Worm (Caenorhabditis elegans) whole organism, midembryonic: Measurements from ENCODE around the gene unc-8.

Source experiments
- T22C8.4 ChIP-seq: fragments of 200-800 bp; sonication (Bioruptor generic); IDR thresholded peaks from 2 replicates; pipeline ENCODE4 v1.3.6; 2022; ENCODE audit warnings: missing genetic modification characterization, missing compliant biosample characterization
- cog-1 ChIP-seq: sonication (generic microtip); optimal IDR thresholded peaks from 2 replicates; lab custom pipeline; 2016; ENCODE audit warnings: missing genetic modification characterization, missing compliant biosample characterization
- flt-1 ChIP-seq: fragments of 200-800 bp; sonication (Bioruptor generic); IDR thresholded peaks from 2 replicates; pipeline ENCODE4 v1.3.6; 2022; ENCODE audit warnings: missing genetic modification characterization, missing compliant biosample characterization
- klf-2 ChIP-seq: fragments of 200-800 bp; sonication (Bioruptor generic); conservative IDR thresholded peaks from 2 replicates; pipeline ENCODE4 v1.3.6; 2022; ENCODE audit warnings: missing genetic modification reagents, missing genetic modification characterization, missing compliant biosample characterization
- med-1 ChIP-seq: sonication (generic microtip); optimal IDR thresholded peaks from 2 replicates; lab custom pipeline; 2017; ENCODE audit warnings: missing genetic modification characterization, mild to moderate bottlenecking, missing compliant biosample characterization, antibody characterized with exemption, missing genetic modification reagents; ENCODE audit not compliant: insufficient read depth
- ref-1 ChIP-seq: fragments of 200-800 bp; sonication (Bioruptor generic); conservative IDR thresholded peaks from 2 replicates; pipeline ENCODE4 v1.3.6; 2022; ENCODE audit warnings: missing genetic modification reagents, missing genetic modification characterization, missing compliant biosample characterization
- tab-1 ChIP-seq: fragments of 200-800 bp; sonication (Bioruptor generic); IDR thresholded peaks from 2 replicates; pipeline ENCODE4 v1.3.6; 2022; ENCODE audit warnings: missing genetic modification characterization, missing compliant biosample characterization
- ztf-23 ChIP-seq: fragments of 200-800 bp; sonication (Bioruptor generic); IDR thresholded peaks from 2 replicates; pipeline ENCODE4 v1.3.6; 2022; ENCODE audit warnings: missing genetic modification reagents, missing genetic modification characterization, missing compliant biosample characterization
- ztf-29 ChIP-seq: fragments of 200-800 bp; sonication (Bioruptor generic); IDR thresholded peaks from 2 replicates; pipeline ENCODE4 v1.3.6; 2022; ENCODE audit warnings: missing genetic modification reagents, missing genetic modification characterization, missing compliant biosample characterization

unc-8 gene

ce11 chrIV:7159586-7159985 lies 37.4 kb upstream of the unc-8 start:
- TF ChIP-seq ref-1 (GFP tag; lab: Robert Waterston, UW) (no peak), T22C8.4 (GFP tag; lab: Robert Waterston, UW) (no peak), tab-1 (GFP tag; lab: Robert Waterston, UW) (no peak), ztf-23 (no peak), ztf-29 (GFP tag; lab: Robert Waterston, UW) (no peak), flt-1 (GFP tag; lab: Robert Waterston, UW) (no peak), med-1 (no peak), klf-2 (GFP tag; lab: Robert Waterston, UW) (no peak), cog-1 (no peak)

DNA sequence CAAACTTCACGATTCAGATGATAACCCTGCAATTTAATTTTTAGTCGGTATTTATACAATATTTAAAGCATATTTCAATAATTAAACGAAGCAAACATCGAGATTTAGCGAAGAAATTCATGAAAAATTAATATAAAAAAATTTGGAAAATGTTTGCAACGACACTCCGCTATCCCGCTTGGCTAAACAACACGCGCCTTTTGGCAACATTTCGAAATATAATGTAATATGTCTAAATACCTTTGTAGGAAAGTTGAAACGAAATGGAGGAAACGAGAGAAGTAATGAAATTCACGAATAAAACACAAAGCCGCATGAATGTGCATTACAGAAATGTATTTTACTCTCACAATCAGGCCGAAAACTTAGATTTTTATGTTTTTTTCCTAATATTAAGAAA lies 31.2 kb upstream of the unc-8 start, which contains the start of gene rpc-1:
TSS of gene rpc-1 (minus strand) at position 26 of the 400 bp plus-strand sequence.
- TF ChIP-seq flt-1 (GFP tag; lab: Robert Waterston, UW) = no peak

ce11 chrIV:7166553-7166952 lies 30.4 kb upstream of the unc-8 start, which contains the start of gene C42D4.18:
Gene C42D4.18, plus strand, starts transcription at chrIV:7166783.
- no peak for TF ChIP-seq med-1
- TF ChIP-seq cog-1 = no peak
- TF ChIP-seq T22C8.4 (GFP tag; lab: Robert Waterston, UW) = no peak
- no peak for TF ChIP-seq klf-2 (GFP tag; lab: Robert Waterston, UW)
- no peak for TF ChIP-seq tab-1 (GFP tag; lab: Robert Waterston, UW)
- TF ChIP-seq ref-1 (GFP tag; lab: Robert Waterston, UW) = no peak
- no peak for TF ChIP-seq ztf-23
- no peak for TF ChIP-seq ztf-29 (GFP tag; lab: Robert Waterston, UW)
- TF ChIP-seq flt-1 (GFP tag; lab: Robert Waterston, UW) = no peak

DNA sequence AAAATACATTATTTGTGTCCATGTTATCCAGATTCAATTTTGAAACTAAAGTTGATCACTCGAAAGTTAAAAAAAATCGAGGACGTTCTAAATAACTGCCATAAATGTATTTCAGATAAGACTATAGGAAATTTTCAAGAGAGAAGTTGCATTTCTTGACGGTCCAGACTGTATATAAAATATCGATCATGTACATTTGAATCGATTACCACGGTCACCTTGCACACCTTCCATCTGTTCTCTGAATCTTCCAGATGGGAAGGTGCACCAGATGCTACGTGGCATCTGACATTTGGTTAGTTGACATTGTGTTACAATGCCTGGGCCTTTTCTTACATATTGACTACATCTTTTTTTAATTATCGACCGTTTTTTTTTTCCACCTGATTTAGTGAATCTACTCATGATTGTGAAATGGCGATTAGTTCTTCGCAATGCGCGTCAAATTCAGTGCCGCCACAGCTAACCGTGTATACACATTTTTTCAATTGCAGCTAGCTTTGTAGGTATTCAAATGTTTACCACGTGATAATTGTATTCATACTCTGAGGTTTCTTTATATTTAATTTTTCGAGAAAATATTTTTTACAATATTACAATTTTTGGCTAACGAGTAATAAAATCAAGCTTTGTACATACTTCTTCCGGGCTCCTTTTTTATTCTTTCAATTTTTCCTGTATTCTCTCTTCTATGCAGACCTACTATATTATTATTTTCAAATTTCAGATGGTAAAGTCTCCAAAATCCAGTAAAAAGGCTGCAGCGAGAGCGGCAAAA lies 28.8 kb upstream of the unc-8 start, which contains the start of gene skr-16:
TSS of gene skr-16 (plus strand) at position 728 of the 778 bp plus-strand sequence.
- TF ChIP-seq ztf-23 = no peak
- no peak for TF ChIP-seq ref-1 (GFP tag; lab: Robert Waterston, UW)
- no peak for TF ChIP-seq cog-1
- TF ChIP-seq ztf-29 (GFP tag; lab: Robert Waterston, UW) = no peak
- no peak for TF ChIP-seq med-1
- no peak for TF ChIP-seq tab-1 (GFP tag; lab: Robert Waterston, UW)
- no peak for TF ChIP-seq klf-2 (GFP tag; lab: Robert Waterston, UW)
- no peak for TF ChIP-seq flt-1 (GFP tag; lab: Robert Waterston, UW)
- TF ChIP-seq T22C8.4 (GFP tag; lab: Robert Waterston, UW) = no peak

DNA sequence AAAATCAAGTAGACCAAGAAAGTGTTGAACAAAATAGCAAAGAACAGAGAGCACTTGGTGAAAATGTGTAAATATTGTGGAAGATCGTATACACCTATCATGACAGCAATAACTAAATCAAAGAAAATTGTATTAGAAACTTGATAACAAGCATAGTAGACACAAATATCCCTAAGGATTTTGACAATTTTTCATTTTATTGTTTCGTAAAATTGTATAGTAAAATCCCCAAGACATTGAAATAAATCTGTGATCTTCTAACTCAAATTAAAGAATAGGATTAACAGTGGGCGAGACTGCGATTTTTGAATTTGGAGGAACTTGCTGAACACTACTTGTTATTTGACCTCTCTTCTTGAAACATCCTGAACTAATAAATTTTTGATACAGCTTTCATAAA lies 25.7 kb upstream of the unc-8 start, which contains the start of gene str-220:
TSS of gene str-220 (minus strand) at position 101 of the 400 bp plus-strand sequence.
- TF ChIP-seq flt-1 (GFP tag; lab: Robert Waterston, UW) = no peak
- TF ChIP-seq med-1 = no peak
- TF ChIP-seq ztf-23 = no peak
- TF ChIP-seq klf-2 (GFP tag; lab: Robert Waterston, UW) = no peak
- no peak for TF ChIP-seq cog-1
- no peak for TF ChIP-seq ztf-29 (GFP tag; lab: Robert Waterston, UW)
- no peak for TF ChIP-seq tab-1 (GFP tag; lab: Robert Waterston, UW)
- TF ChIP-seq T22C8.4 (GFP tag; lab: Robert Waterston, UW) = no peak
- TF ChIP-seq ref-1 (GFP tag; lab: Robert Waterston, UW) = no peak

DNA sequence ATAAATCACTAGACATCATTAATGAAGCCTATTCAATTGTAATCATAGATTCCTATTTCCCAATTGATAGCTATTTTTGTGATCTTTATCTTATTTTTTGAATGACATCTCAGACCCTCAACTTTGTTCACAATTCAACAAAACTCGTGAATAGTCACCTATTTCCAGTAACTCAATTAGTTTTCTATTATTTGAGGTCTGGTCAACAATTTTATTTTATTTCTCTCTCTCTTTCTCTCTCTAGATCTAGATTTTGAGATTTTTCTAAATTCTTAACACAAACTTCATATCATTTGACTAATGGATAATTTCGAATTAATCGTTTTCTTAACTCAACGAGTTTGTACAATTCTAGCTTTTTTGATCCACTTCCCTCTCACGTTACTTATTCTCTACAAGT lies 23.5 kb upstream of the unc-8 start, which contains the start of gene str-1:
TSS of gene str-1 (plus strand) at position 301 of the 400 bp plus-strand sequence.
- TF ChIP-seq klf-2 (GFP tag; lab: Robert Waterston, UW) = no peak
- TF ChIP-seq ztf-29 (GFP tag; lab: Robert Waterston, UW) = no peak
- no peak for TF ChIP-seq med-1
- no peak for TF ChIP-seq cog-1
- no peak for TF ChIP-seq ztf-23
- TF ChIP-seq ref-1 (GFP tag; lab: Robert Waterston, UW) = no peak
- no peak for TF ChIP-seq T22C8.4 (GFP tag; lab: Robert Waterston, UW)
- no peak for TF ChIP-seq flt-1 (GFP tag; lab: Robert Waterston, UW)
- TF ChIP-seq tab-1 (GFP tag; lab: Robert Waterston, UW) = no peak

- no peak for TF ChIP-seq flt-1 (GFP tag; lab: Robert Waterston, UW)
- TF ChIP-seq ztf-29 (GFP tag; lab: Robert Waterston, UW) = no peak
- TF ChIP-seq ztf-23 = no peak
- TF ChIP-seq med-1 = no peak
- TF ChIP-seq ref-1 (GFP tag; lab: Robert Waterston, UW) = no peak
- no peak for TF ChIP-seq T22C8.4 (GFP tag; lab: Robert Waterston, UW)
- no peak for TF ChIP-seq klf-2 (GFP tag; lab: Robert Waterston, UW)
- no peak for TF ChIP-seq cog-1
- TF ChIP-seq tab-1 (GFP tag; lab: Robert Waterston, UW) = no peak
Measured at ce11 chrIV:7175346-7175745, 21.6 kb upstream of the unc-8 start, which contains the start of gene C42D4.19. Gene C42D4.19, plus strand, starts transcription at chrIV:7175646.

DNA sequence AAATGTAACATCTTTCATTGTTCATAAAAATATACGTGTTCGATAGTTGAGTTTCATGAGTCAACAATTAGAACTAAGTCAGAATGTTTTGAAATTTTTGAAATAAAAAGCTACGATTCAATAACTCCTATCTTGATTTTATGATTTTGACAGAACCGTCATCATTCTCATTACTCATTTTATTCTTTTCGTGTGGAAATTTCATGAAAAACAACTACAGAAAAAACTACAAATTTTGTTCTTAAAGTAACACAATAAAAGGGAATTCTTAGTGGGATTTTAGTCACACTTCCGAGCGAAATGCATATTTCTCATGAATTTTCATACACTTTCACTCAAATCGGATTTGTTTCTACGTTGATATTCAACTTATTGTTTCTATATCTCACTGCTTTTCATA lies 20.1 kb upstream of the unc-8 start, which contains the start of gene str-44:
TSS of gene str-44 (plus strand) at position 301 of the 400 bp plus-strand sequence.
- TF ChIP-seq ref-1 (GFP tag; lab: Robert Waterston, UW) = no peak
- no peak for TF ChIP-seq ztf-29 (GFP tag; lab: Robert Waterston, UW)
- TF ChIP-seq flt-1 (GFP tag; lab: Robert Waterston, UW) = no peak
- TF ChIP-seq T22C8.4 (GFP tag; lab: Robert Waterston, UW) = no peak
- TF ChIP-seq med-1 = no peak
- TF ChIP-seq ztf-23 = no peak
- no peak for TF ChIP-seq klf-2 (GFP tag; lab: Robert Waterston, UW)

ce11 chrIV:7178942-7179341 lies 18.0 kb upstream of the unc-8 start, which contains the start of gene C42D4.3:
Gene C42D4.3, plus strand, starts transcription at chrIV:7179239.
- TF ChIP-seq klf-2 (GFP tag; lab: Robert Waterston, UW) (no peak), ztf-23 (no peak)

DNA sequence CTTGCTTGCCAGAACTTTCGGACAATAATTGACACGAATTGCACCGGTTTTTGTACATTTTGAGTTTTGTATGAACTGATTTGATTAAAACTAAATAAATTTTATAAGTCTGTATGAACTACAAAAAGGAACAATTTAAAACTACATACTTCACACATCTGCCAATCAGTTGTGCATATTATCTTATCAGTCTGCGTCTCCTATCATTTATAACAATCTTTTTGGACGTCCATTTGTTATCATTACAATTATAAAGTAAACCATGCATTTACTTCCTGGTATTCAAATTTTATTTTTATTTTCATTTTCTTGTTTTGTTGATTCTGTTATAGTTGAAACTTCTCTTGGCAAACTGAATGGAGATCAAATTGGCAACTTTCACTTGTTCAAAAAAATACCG lies 16.6 kb upstream of the unc-8 start, which contains the start of gene cest-10:
TSS of gene cest-10 (plus strand) at position 254 of the 400 bp plus-strand sequence.
- TF ChIP-seq T22C8.4 (GFP tag; lab: Robert Waterston, UW) (no peak), ztf-29 (GFP tag; lab: Robert Waterston, UW) (no peak), cog-1 (no peak), ref-1 (GFP tag; lab: Robert Waterston, UW) (no peak), ztf-23 (no peak), tab-1 (GFP tag; lab: Robert Waterston, UW) (no peak)
